ENCODE assay signal across 1 worm cellular context in the genomic region with DNA sequence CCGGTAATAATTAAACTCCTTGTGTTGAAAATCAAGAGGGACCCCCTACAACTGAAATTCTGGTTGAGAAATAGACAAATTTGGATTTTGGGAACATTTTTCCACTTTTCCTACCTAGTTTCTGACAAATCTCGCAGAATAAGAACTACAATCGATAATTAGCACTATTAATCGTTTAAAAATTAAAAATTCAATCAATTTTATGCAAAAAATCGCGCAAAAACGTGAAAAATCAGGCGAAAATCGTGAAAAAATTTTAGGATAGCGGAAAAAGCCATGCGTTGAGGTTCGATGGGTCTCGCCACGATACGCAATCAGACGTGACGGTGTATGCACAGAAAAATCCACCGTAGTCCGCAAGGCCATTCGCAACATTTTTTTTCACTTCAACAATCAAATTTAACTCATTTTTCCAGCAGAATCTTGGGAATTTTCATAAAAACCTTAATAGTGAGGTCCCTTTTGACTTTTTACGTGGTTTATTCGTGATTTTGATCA.
A peak's percentile ranks its signal among the peaks of the same experiment; 100 is the strongest.
TF ChIP-seq lines count a peak whose summit lies in the region.

Gene lias-1, minus strand, starts transcription at position 51 of the 498 bp plus-strand sequence.

TF ChIP-seq in whole organism, L4 larva, 104 proteins besides CTCF, POLR2A, EP300 and RAD21 (continued from another document):
- peak in 1 of 2 experiments; percentile 72 for TF ChIP-seq mdl-1 (tag; optimal IDR thresholded peaks at IDR 0.05; lab: Kevin White, UChicago)
- TF ChIP-seq daf-19 (GFP tag; conservative IDR thresholded peaks at IDR 0.05; lab: Robert Waterston, UW): no peak
- no peak for TF ChIP-seq mdt-29 (GFP tag; IDR thresholded peaks at IDR 0.05; lab: Robert Waterston, UW)
- TF ChIP-seq arid-1 (GFP tag; conservative IDR thresholded peaks at IDR 0.05; lab: Robert Waterston, UW): peak; percentile 30; the same call in 1 of the 2 replicates
- TF ChIP-seq unc-62 (GFP tag; optimal IDR thresholded peaks at IDR 0.05 in 1 of 2; lab: Kevin White, UChicago): peak in 1 of 2 experiments; percentile 89
- no peak for TF ChIP-seq unc-62 (tag; optimal IDR thresholded peaks at IDR 0.05; lab: Kevin White, UChicago)
- TF ChIP-seq cey-2 (tag; optimal IDR thresholded peaks at IDR 0.05; lab: Kevin White, UChicago; ENCODE audit: borderline replicate concordance, insufficient read depth): no peak
- no peak for TF ChIP-seq ceh-20 (GFP tag; IDR thresholded peaks at IDR 0.05; lab: Robert Waterston, UW)
- no peak for TF ChIP-seq ztf-11 (tag; optimal IDR thresholded peaks at IDR 0.05; lab: Kevin White, UChicago)
- TF ChIP-seq nhr-48 (tag; optimal IDR thresholded peaks at IDR 0.05; lab: Kevin White, UChicago): no peak
- no peak for TF ChIP-seq zag-1 (tag; optimal IDR thresholded peaks at IDR 0.05; lab: Kevin White, UChicago)
- no peak for TF ChIP-seq Y105C5A.15 (GFP tag; IDR thresholded peaks at IDR 0.05; lab: Robert Waterston, UW)
- TF ChIP-seq aly-2 (tag; optimal IDR thresholded peaks at IDR 0.05; lab: Kevin White, UChicago): no peak
- no peak for TF ChIP-seq snpc-4 (tag; optimal IDR thresholded peaks at IDR 0.05; lab: Kevin White, UChicago)
- TF ChIP-seq dve-1 (tag; optimal IDR thresholded peaks at IDR 0.05; lab: Kevin White, UChicago; ENCODE audit: insufficient read depth): peak; percentile 69
- no peak for TF ChIP-seq saeg-2 (GFP tag; IDR thresholded peaks at IDR 0.05; lab: Robert Waterston, UW)
- TF ChIP-seq rbr-2 (tag; optimal IDR thresholded peaks at IDR 0.05; lab: Kevin White, UChicago): peak; percentile 60
- TF ChIP-seq mxl-3 (GFP tag; optimal IDR thresholded peaks at IDR 0.05; lab: Kevin White, UChicago): peak; percentile 79
- TF ChIP-seq ceh-32 (tag; optimal IDR thresholded peaks at IDR 0.05; lab: Kevin White, UChicago; ENCODE audit: poor library complexity): no peak
- no peak for TF ChIP-seq ceh-62 (tag; optimal IDR thresholded peaks at IDR 0.05; lab: Kevin White, UChicago)
- TF ChIP-seq lin-15B (tag; optimal IDR thresholded peaks at IDR 0.05; lab: Kevin White, UChicago): no peak
- no peak for TF ChIP-seq daf-16 (GFP tag; optimal IDR thresholded peaks at IDR 0.05; lab: Kevin White, UChicago)
- peak; percentile 38 for TF ChIP-seq daf-16 (tag; optimal IDR thresholded peaks at IDR 0.05; lab: Kevin White, UChicago)
- no peak for TF ChIP-seq ZK337.2 (GFP tag; IDR thresholded peaks at IDR 0.05; lab: Robert Waterston, UW)
- no peak for TF ChIP-seq nhr-102 (tag; optimal IDR thresholded peaks at IDR 0.05; lab: Kevin White, UChicago)
- no peak for TF ChIP-seq zip-11 (GFP tag; IDR thresholded peaks at IDR 0.05; lab: Robert Waterston, UW)
- peak; percentile 24 for TF ChIP-seq spr-1 (tag; optimal IDR thresholded peaks at IDR 0.05; lab: Kevin White, UChicago)
- no peak for TF ChIP-seq lin-39 (tag; optimal IDR thresholded peaks at IDR 0.05; lab: Kevin White, UChicago)
- no peak for TF ChIP-seq nhr-10 (tag; optimal IDR thresholded peaks at IDR 0.05; lab: Kevin White, UChicago)
- no peak for TF ChIP-seq F26F4.8 (GFP tag; conservative IDR thresholded peaks at IDR 0.05; lab: Robert Waterston, UW)
- TF ChIP-seq ceh-82 (tag; optimal IDR thresholded peaks at IDR 0.05; lab: Kevin White, UChicago): no peak
- no peak for TF ChIP-seq spr-3 (GFP tag; optimal IDR thresholded peaks at IDR 0.05; lab: Kevin White, UChicago)
- peak; percentile 86 for TF ChIP-seq lin-13 (GFP tag; optimal IDR thresholded peaks at IDR 0.05; lab: Kevin White, UChicago)
- TF ChIP-seq ztf-7 (tag; optimal IDR thresholded peaks at IDR 0.05; lab: Kevin White, UChicago): peak; percentile 6
- peak; percentile 82 for TF ChIP-seq hlh-30 (tag; optimal IDR thresholded peaks at IDR 0.05; lab: Kevin White, UChicago; ENCODE audit: insufficient read depth)
- peak; percentile 24; the same call in 1 of the 2 replicates for TF ChIP-seq dmd-6 (GFP tag; IDR thresholded peaks at IDR 0.05; lab: Robert Waterston, UW)
- peak; percentile 84 for TF ChIP-seq nhr-77 (tag; optimal IDR thresholded peaks at IDR 0.05; lab: Kevin White, UChicago)
- no peak for TF ChIP-seq ces-1 (GFP tag; optimal IDR thresholded peaks at IDR 0.05; lab: Kevin White, UChicago)
- TF ChIP-seq php-3 (GFP tag; IDR thresholded peaks at IDR 0.05; lab: Robert Waterston, UW): no peak
- no peak for TF ChIP-seq pqm-1 (tag; optimal IDR thresholded peaks at IDR 0.05; lab: Kevin White, UChicago)
- TF ChIP-seq zip-2 (tag; optimal IDR thresholded peaks at IDR 0.05; lab: Kevin White, UChicago): no peak
- TF ChIP-seq unc-39 (tag; optimal IDR thresholded peaks at IDR 0.05; lab: Kevin White, UChicago): no peak
- 0 out of 2 replicates have a peak, but pooled peaks have one; percentile 27 for TF ChIP-seq vab-7 (GFP tag; IDR thresholded peaks at IDR 0.05; lab: Robert Waterston, UW)
- no peak for TF ChIP-seq dmd-9 (GFP tag; IDR thresholded peaks at IDR 0.05; lab: Robert Waterston, UW)
- TF ChIP-seq zfp-2 (tag; optimal IDR thresholded peaks at IDR 0.05; lab: Kevin White, UChicago): peak; percentile 27
- no peak for TF ChIP-seq pha-4 (GFP tag; IDR thresholded peaks at IDR 0.05; lab: Robert Waterston, UW)
- TF ChIP-seq pha-4 (tag; optimal IDR thresholded peaks at IDR 0.05; lab: Kevin White, UChicago): peak; percentile 33
- TF ChIP-seq fkh-10 (GFP tag; optimal IDR thresholded peaks at IDR 0.05; lab: Kevin White, UChicago): peak; percentile 52
